Fruit fly (Drosophila melanogaster) whole organism, pupa: ENCODE data around the gene CG15533.

Experiments used
- CG10348 ChIP-seq: fragments of 200-800 bp; sonication (Bioruptor generic); IDR thresholded peaks from 2 replicates; pipeline ENCODE4 v1.3.6; 2022; ENCODE audit warnings: missing biosample characterization, missing genetic modification characterization
- CG12605 ChIP-seq: fragments of 200-800 bp; sonication (Bioruptor generic); IDR thresholded peaks from 2 replicates; pipeline ENCODE4 v1.3.6; 2022; ENCODE audit warnings: missing biosample characterization, missing genetic modification characterization
- CG13204 ChIP-seq: fragments of 200-800 bp; sonication (Bioruptor generic); optimal IDR thresholded peaks from 2 replicates; lab custom pipeline; 2018; ENCODE audit warnings: missing biosample characterization, mild to moderate bottlenecking, missing genetic modification characterization, moderate library complexity
- CG14655 ChIP-seq: fragments of 200-800 bp; sonication (Bioruptor generic); optimal IDR thresholded peaks from 3 replicates; lab custom pipeline; 2017; ENCODE audit warnings: mild to moderate bottlenecking, missing biosample characterization, missing genetic modification reagents, missing genetic modification characterization
- CG15710 ChIP-seq: fragments of 200-800 bp; sonication (Bioruptor generic); optimal IDR thresholded peaks from 2 replicates; lab custom pipeline; 2018; ENCODE audit warnings: missing biosample characterization, mild to moderate bottlenecking, missing genetic modification characterization, moderate library complexity
- CG17806 ChIP-seq: fragments of 200-800 bp; sonication (Bioruptor generic); optimal IDR thresholded peaks from 2 replicates; lab custom pipeline; 2018; ENCODE audit warnings: missing biosample characterization, mild to moderate bottlenecking, missing genetic modification characterization, moderate library complexity
- CG32121 ChIP-seq: fragments of 200-800 bp; sonication (Bioruptor generic); IDR thresholded peaks from 2 replicates; pipeline ENCODE4 v1.3.6; 2022; ENCODE audit warnings: missing biosample characterization, missing genetic modification characterization
- CG34367 ChIP-seq: fragments of 200-800 bp; sonication (Bioruptor generic); optimal IDR thresholded peaks from 2 replicates; lab custom pipeline; 2018; ENCODE audit warnings: missing biosample characterization, mild to moderate bottlenecking, missing genetic modification characterization
- CG4496 ChIP-seq: fragments of 200-800 bp; sonication (Bioruptor generic); IDR thresholded peaks from 3 replicates; pipeline ENCODE4 v1.3.6; 2022; ENCODE audit warnings: missing biosample characterization, missing genetic modification characterization
- CG8159 ChIP-seq: fragments of 200-800 bp; sonication (Bioruptor generic); optimal IDR thresholded peaks from 3 replicates; lab custom pipeline; 2018; ENCODE audit warnings: missing biosample characterization, mild to moderate bottlenecking, missing genetic modification characterization, moderate library complexity
- CG8301 ChIP-seq: fragments of 200-800 bp; sonication (Bioruptor generic); optimal IDR thresholded peaks from 2 replicates; lab custom pipeline; 2018; ENCODE audit warnings: missing biosample characterization, mild to moderate bottlenecking, missing genetic modification characterization
- CG9948 ChIP-seq: fragments of 200-800 bp; sonication (Bioruptor generic); optimal IDR thresholded peaks from 2 replicates; lab custom pipeline; 2018; ENCODE audit warnings: missing biosample characterization, mild to moderate bottlenecking, missing genetic modification characterization, moderate library complexity
- D1 ChIP-seq: fragments of 200-800 bp; sonication (Bioruptor generic); optimal IDR thresholded peaks from 2 replicates; lab custom pipeline; 2018; ENCODE audit warnings: missing biosample characterization, mild to moderate bottlenecking, missing genetic modification characterization, moderate library complexity
- EcR ChIP-seq: fragments of 200-800 bp; sonication (Bioruptor generic); optimal IDR thresholded peaks from 3 replicates; lab custom pipeline; 2019; ENCODE audit warnings: missing biosample characterization, missing genetic modification characterization, mild to moderate bottlenecking, moderate library complexity, missing genetic modification reagents
- Ets98B ChIP-seq: fragments of 200-800 bp; sonication (Bioruptor generic); IDR thresholded peaks from 2 replicates; pipeline ENCODE4 v1.3.6; 2022; ENCODE audit warnings: missing biosample characterization, missing genetic modification characterization
- Pif1A ChIP-seq: fragments of 200-800 bp; sonication (Bioruptor generic); optimal IDR thresholded peaks from 3 replicates; lab custom pipeline; 2016; ENCODE audit warnings: missing biosample characterization, missing genetic modification characterization
- Pif1B ChIP-seq: fragments of 200-800 bp; sonication (Bioruptor generic); optimal IDR thresholded peaks from 3 replicates; lab custom pipeline; 2016; ENCODE audit warnings: missing biosample characterization, missing genetic modification characterization
- Snoo ChIP-seq: fragments of 200-800 bp; sonication (Bioruptor generic); optimal IDR thresholded peaks from 3 replicates; lab custom pipeline; 2017; ENCODE audit warnings: missing biosample characterization, mild to moderate bottlenecking, missing genetic modification characterization, inconsistent platforms
- fd96Ca ChIP-seq: fragments of 200-800 bp; sonication (Bioruptor generic); IDR thresholded peaks from 3 replicates; pipeline ENCODE4 v1.3.6; 2022; ENCODE audit warnings: missing biosample characterization, missing genetic modification characterization
- gl ChIP-seq: fragments of 200-800 bp; sonication (Bioruptor generic); optimal IDR thresholded peaks from 2 replicates; lab custom pipeline; 2018; ENCODE audit warnings: missing biosample characterization, mild to moderate bottlenecking, missing genetic modification characterization
- rn ChIP-seq: fragments of 200-800 bp; sonication (Bioruptor generic); IDR thresholded peaks from 2 replicates; pipeline ENCODE4 v1.3.6; 2022; ENCODE audit warnings: missing biosample characterization, missing genetic modification characterization

Gene CG15533

dm6 chr3R:30388215-30388871, 40.3 kb upstream of the CG15533 start:
- TF ChIP-seq CG32121 (GFP tag; lab: Robert Waterston, UW) (peak; percentile 86), gl (tag; lab: Kevin White, UChicago) (peak; percentile 80), CG15710 (tag; lab: Kevin White, UChicago) (peak; percentile 95), CG34367 (peak; percentile 92), EcR (GFP tag; lab: Kevin White, UChicago) (peak; percentile 9), rn (GFP tag; lab: Robert Waterston, UW) (peak; percentile 72; the same call in 1 of the 2 replicates), CG8159 (tag; lab: Kevin White, UChicago) (peak; percentile 97), CG4496 (peak; percentile 89), CG12605 (GFP tag; lab: Robert Waterston, UW) (peak; percentile 59), Pif1B (peak; percentile 86), Snoo (tag; lab: Kevin White, UChicago) (peak; percentile 97), CG8301 (peak; percentile 96), fd96Ca (GFP tag; lab: Robert Waterston, UW) (peak; percentile 93), CG10348 (GFP tag; lab: Robert Waterston, UW) (peak; percentile 70), CG9948 (tag; lab: Kevin White, UChicago) (peak; percentile 94), Ets98B (GFP tag; lab: Robert Waterston, UW) (no peak; the same call in 1 of the 2 replicates), Pif1A (GFP tag; lab: Kevin White, UChicago) (peak; percentile 93), CG14655 (GFP tag; lab: Kevin White, UChicago) (peak; percentile 99), CG17806 (tag; lab: Kevin White, UChicago) (peak; percentile 83), D1 (tag; lab: Kevin White, UChicago) (peak; percentile 88), CG13204 (GFP tag; lab: Kevin White, UChicago) (peak; percentile 87)
- TF ChIP-seq, all 21 proteins: peak for 20

dm6 chr3R:30389096-30389495, 39.5 kb upstream of the CG15533 start:
- no peak for TF ChIP-seq CG13204 (GFP tag; lab: Kevin White, UChicago)
- no peak for TF ChIP-seq Ets98B (GFP tag; lab: Robert Waterston, UW)
- no peak for TF ChIP-seq CG8159 (tag; lab: Kevin White, UChicago)
- no peak for TF ChIP-seq gl (tag; lab: Kevin White, UChicago)
- TF ChIP-seq CG32121 (GFP tag; lab: Robert Waterston, UW): no peak
- TF ChIP-seq fd96Ca (GFP tag; lab: Robert Waterston, UW): no peak
- TF ChIP-seq CG10348 (GFP tag; lab: Robert Waterston, UW): no peak
- no peak for TF ChIP-seq CG15710 (tag; lab: Kevin White, UChicago)
- TF ChIP-seq EcR (GFP tag; lab: Kevin White, UChicago): no peak

DNA sequence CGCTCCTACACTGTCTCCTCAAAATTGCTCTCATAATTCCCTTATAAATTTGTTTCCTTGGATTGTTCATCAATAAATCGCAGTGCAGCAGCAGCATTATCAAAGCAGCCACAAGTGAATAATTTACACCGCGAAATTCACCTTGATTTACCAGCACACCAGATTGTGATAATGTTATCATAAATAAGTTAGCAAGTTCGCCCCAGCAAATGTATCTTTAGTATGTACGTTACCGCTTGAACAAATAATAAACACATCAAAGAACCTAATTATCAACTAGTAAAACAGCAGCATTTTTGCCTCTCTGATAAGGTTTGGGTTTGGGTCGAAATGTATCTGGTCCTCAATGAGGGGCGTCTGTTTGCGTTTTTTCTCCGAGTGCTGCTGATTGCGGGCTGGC, 38.3 kb upstream of the CG15533 start:
- TF ChIP-seq CG12605 (GFP tag; lab: Robert Waterston, UW): no peak
- no peak for TF ChIP-seq D1 (tag; lab: Kevin White, UChicago)
- TF ChIP-seq Pif1A (GFP tag; lab: Kevin White, UChicago): no peak
- TF ChIP-seq CG34367: no peak
- TF ChIP-seq, all 21 proteins: peak for 0

DNA sequence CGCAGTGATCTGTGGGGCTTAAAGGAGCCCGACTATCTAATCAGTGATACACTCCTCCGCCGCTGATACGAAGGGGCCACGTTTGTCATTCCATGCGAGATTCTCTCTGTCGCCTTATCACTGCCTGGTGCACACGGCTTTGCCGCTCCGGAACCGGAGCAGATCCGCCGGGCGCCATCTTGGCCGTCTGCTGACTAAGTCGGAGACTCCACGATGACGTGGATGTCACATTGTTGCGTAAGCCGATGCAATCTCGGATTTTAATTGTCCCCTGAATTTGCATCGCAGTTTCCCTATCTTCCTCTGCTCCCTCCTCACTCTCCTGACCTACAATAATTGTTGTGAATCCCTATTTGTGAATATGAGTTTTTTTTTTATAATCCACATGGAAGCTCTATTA, 37.5 kb upstream of the CG15533 start:
- TF ChIP-seq CG4496 (0 out of 3 replicates have a peak, but pooled peaks have one; percentile 26), CG8301 (no peak), Pif1A (GFP tag; lab: Kevin White, UChicago) (no peak), fd96Ca (GFP tag; lab: Robert Waterston, UW) (no peak)

dm6 chr3R:30391950-30392349, 36.7 kb upstream of the CG15533 start:
- TF ChIP-seq CG4496 (no peak), CG8159 (tag; lab: Kevin White, UChicago) (peak; percentile 2), CG17806 (tag; lab: Kevin White, UChicago) (peak; percentile 20)

- TF ChIP-seq CG9948 (tag; lab: Kevin White, UChicago) (no peak), Snoo (tag; lab: Kevin White, UChicago) (no peak), Pif1B (no peak), D1 (tag; lab: Kevin White, UChicago) (no peak)
Measured at dm6 chr3R:30393909-30394308, 34.7 kb upstream of the CG15533 start.

- TF ChIP-seq Snoo (tag; lab: Kevin White, UChicago) (no peak), CG34367 (no peak), Ets98B (GFP tag; lab: Robert Waterston, UW) (no peak), CG32121 (GFP tag; lab: Robert Waterston, UW) (no peak), CG13204 (GFP tag; lab: Kevin White, UChicago) (no peak), Pif1A (GFP tag; lab: Kevin White, UChicago) (no peak), CG4496 (no peak), CG15710 (tag; lab: Kevin White, UChicago) (no peak), EcR (GFP tag; lab: Kevin White, UChicago) (no peak), CG12605 (GFP tag; lab: Robert Waterston, UW) (no peak), CG8159 (tag; lab: Kevin White, UChicago) (no peak), rn (GFP tag; lab: Robert Waterston, UW) (no peak), CG14655 (GFP tag; lab: Kevin White, UChicago) (no peak), Pif1B (no peak), CG8301 (no peak), gl (tag; lab: Kevin White, UChicago) (no peak), fd96Ca (GFP tag; lab: Robert Waterston, UW) (no peak), D1 (tag; lab: Kevin White, UChicago) (no peak), CG17806 (tag; lab: Kevin White, UChicago) (no peak), CG9948 (tag; lab: Kevin White, UChicago) (no peak)
Measured at dm6 chr3R:30406482-30406881, 22.1 kb upstream of the CG15533 start.
